Worm (Caenorhabditis elegans): ENCODE data around the gene T07C4.3.

T07C4.3 gene

ce11 chrIII:10395990-10396389 lies 44.0 kb downstream of the T07C4.3 start, which contains the start of gene M03C11.1:
M03C11.1 (minus strand) TSS chrIII:10396090.
- peak in 1 of 2 experiments; percentile 12 for TF ChIP-seq lsy-2 (tag; optimal IDR thresholded peaks at IDR 0.05)
- no peak for TF ChIP-seq ztf-11 (tag; optimal IDR thresholded peaks at IDR 0.05)

- TF ChIP-seq lin-14 (GFP tag; optimal IDR thresholded peaks at IDR 0.05), result peak; percentile 52
- no peak for TF ChIP-seq vab-15 (tag; optimal IDR thresholded peaks at IDR 0.05)
- TF ChIP-seq blmp-1 (tag; optimal IDR thresholded peaks at IDR 0.05), result no peak
Observed at ce11 chrIII:10396891-10397502, 45.0 kb downstream of the T07C4.3 start.

- TF ChIP-seq nhr-11 (tag; optimal IDR thresholded peaks at IDR 0.05), result no peak
- no peak for TF ChIP-seq ama-1 (optimal IDR thresholded peaks at IDR 0.05)
- peak in 1 of 2 experiments; percentile 58 for TF ChIP-seq lsy-2 (tag; optimal IDR thresholded peaks at IDR 0.05)
- peak; percentile 35 for TF ChIP-seq nhr-71 (tag; optimal IDR thresholded peaks at IDR 0.05)
- peak in 1 of 2 experiments; percentile 34 for TF ChIP-seq lin-35 (GFP tag; optimal IDR thresholded peaks at IDR 0.05)
- TF ChIP-seq ceh-82 (tag; optimal IDR thresholded peaks at IDR 0.05), result peak in 2 of 3 experiments; percentile 15 to 64
- TF ChIP-seq nhr-76 (tag; optimal IDR thresholded peaks at IDR 0.05), result no peak
- TF ChIP-seq fkh-10 (GFP tag; optimal IDR thresholded peaks at IDR 0.05), result peak; percentile 29
- peak; percentile 24 for TF ChIP-seq snu-23 (GFP tag; optimal IDR thresholded peaks at IDR 0.05)
- peak; percentile 33 for TF ChIP-seq nhr-47 (tag; optimal IDR thresholded peaks at IDR 0.05)
- no peak for TF ChIP-seq fos-1 (tag; optimal IDR thresholded peaks at IDR 0.05)
- peak; percentile 79 for TF ChIP-seq lin-14 (GFP tag; optimal IDR thresholded peaks at IDR 0.05)
- peak in 1 of 3 experiments; percentile 49 for TF ChIP-seq dpl-1 (GFP tag; optimal IDR thresholded peaks at IDR 0.05)
- TF ChIP-seq fkh-8 (tag; optimal IDR thresholded peaks at IDR 0.05), result peak; percentile 18
- no peak for TF ChIP-seq C04F5.9 (tag; optimal IDR thresholded peaks at IDR 0.05)
- peak; percentile 20 for TF ChIP-seq unc-86 (tag; optimal IDR thresholded peaks at IDR 0.05)
- peak; percentile 15 to 35 for TF ChIP-seq efl-1 (optimal IDR thresholded peaks at IDR 0.05)
- TF ChIP-seq efl-1 (GFP tag; optimal IDR thresholded peaks at IDR 0.05 in 1 of 2), result no peak
- TF ChIP-seq snpc-4 (tag; optimal IDR thresholded peaks at IDR 0.05), result no peak
Observed at ce11 chrIII:10398919-10399318, 47.0 kb downstream of the T07C4.3 start.
